Worm (Caenorhabditis elegans) whole organism, L1 larva: Measurements from ENCODE around the gene F17C8.7.

ENCODE experiments used
- C04F5.9 ChIP-seq: sonication (generic microtip); optimal IDR thresholded peaks from 2 replicates; lab custom pipeline; 2016; ENCODE audit warnings: missing genetic modification characterization, missing compliant biosample characterization
- C16A3.4 ChIP-seq: fragments of 150-350 bp; optimal IDR thresholded peaks from 2 replicates; lab custom pipeline; 2014; ENCODE audit warnings: missing biosample characterization, missing genetic modification characterization
- aha-1 ChIP-seq: fragments of 150-350 bp; optimal IDR thresholded peaks from 2 replicates; lab custom pipeline; 2014; ENCODE audit warnings: missing biosample characterization, missing genetic modification characterization
- ama-1 ChIP-seq: fragments of 150-350 bp; optimal IDR thresholded peaks from 2 replicates; lab custom pipeline; 2014
- blmp-1 ChIP-seq: fragments of 150-350 bp; optimal IDR thresholded peaks from 2 replicates; lab custom pipeline; 2014; ENCODE audit warnings: missing biosample characterization, missing genetic modification characterization
- ceh-63 ChIP-seq: fragments of 200-800 bp; sonication (Bioruptor generic); optimal IDR thresholded peaks from 2 replicates; lab custom pipeline; 2018; ENCODE audit warnings: mild to moderate bottlenecking, missing genetic modification characterization, missing compliant biosample characterization
- ceh-8 ChIP-seq: fragments of 200-800 bp; sonication (Bioruptor generic); optimal IDR thresholded peaks from 2 replicates; lab custom pipeline; 2018; ENCODE audit warnings: mild to moderate bottlenecking, missing genetic modification characterization, moderate library complexity, missing compliant biosample characterization
- ceh-82 ChIP-seq, 3 experiments: fragments of 150-350 bp in 1 of 3; sonication (generic microtip) in 2 of 3; optimal IDR thresholded peaks; 2 replicates each; lab custom pipeline; 2014 to 2017; ENCODE audit warnings: missing biosample characterization in 3 of 3, missing genetic modification characterization in 3 of 3
- dpl-1 ChIP-seq, 3 experiments: fragments of 150-350 bp in 2 of 3; sonication (generic microtip) in 1 of 3; optimal IDR thresholded peaks; 2 replicates each; lab custom pipeline; 2014 to 2017; ENCODE audit warnings: missing biosample characterization in 3 of 3, missing genetic modification characterization in 3 of 3, missing genetic modification reagents in 3 of 3
- dsc-1 ChIP-seq: sonication (generic microtip); optimal IDR thresholded peaks from 2 replicates; lab custom pipeline; 2016; ENCODE audit warnings: mild to moderate bottlenecking, missing genetic modification characterization, missing compliant biosample characterization
- efl-1 ChIP-seq, 4 experiments: fragments of 150-350 bp; optimal IDR thresholded peaks in 3 of 4; peaks in 1 of 4; 1 replicate in 1 of 4; 2 replicates in 3 of 4; lab custom pipeline; 2014; ENCODE audit warnings: missing biosample characterization in 2 of 4, missing genetic modification characterization in 2 of 4, missing genetic modification reagents in 2 of 4
- egl-13 ChIP-seq: sonication (generic microtip); optimal IDR thresholded peaks from 2 replicates; lab custom pipeline; 2016; ENCODE audit warnings: missing genotype, missing genetic modification reagents, missing genetic modification characterization, missing compliant biosample characterization
- egl-27 ChIP-seq, 2 experiments: fragments of 150-350 bp in 1 of 2; sonication (generic microtip); optimal IDR thresholded peaks; 3 replicates each; lab custom pipeline; 2017 to 2018; ENCODE audit warnings: missing biosample characterization in 2 of 2, missing genetic modification characterization in 2 of 2, missing genetic modification reagents in 2 of 2
- elt-3 ChIP-seq, 6 experiments: fragments of 150-350 bp in 1 of 6; sonication (generic microtip); optimal IDR thresholded peaks; 2 replicates each; lab custom pipeline; 2017 to 2018; ENCODE audit warnings: missing biosample characterization in 6 of 6, missing genetic modification characterization in 6 of 6, inconsistent platforms in 1 of 6
- ets-5 ChIP-seq: fragments of 200-800 bp; sonication (Bioruptor generic); IDR thresholded peaks from 2 replicates; pipeline ENCODE4 v1.3.6; 2022; ENCODE audit warnings: missing genetic modification characterization, missing compliant biosample characterization
- grh-1 ChIP-seq: fragments of 200-800 bp; sonication (Bioruptor generic); IDR thresholded peaks from 2 replicates; pipeline ENCODE4 v1.3.6; 2022; ENCODE audit warnings: missing genetic modification reagents, missing genetic modification characterization, missing compliant biosample characterization
- hlh-17 ChIP-seq: fragments of 200-800 bp; sonication (Bioruptor generic); optimal IDR thresholded peaks from 2 replicates; lab custom pipeline; 2018; ENCODE audit warnings: missing genetic modification characterization, mild to moderate bottlenecking, missing compliant biosample characterization, moderate library complexity, borderline replicate concordance
- hlh-4 ChIP-seq: sonication (generic microtip); optimal IDR thresholded peaks from 2 replicates; lab custom pipeline; 2016; ENCODE audit warnings: mild to moderate bottlenecking, missing genetic modification characterization, missing compliant biosample characterization
- isw-1 ChIP-seq: fragments of 200-800 bp; sonication (Bioruptor generic); IDR thresholded peaks from 2 replicates; pipeline ENCODE4 v1.3.6; 2022; ENCODE audit warnings: missing genetic modification characterization, missing compliant biosample characterization
- jun-1 ChIP-seq: fragments of 150-350 bp; optimal IDR thresholded peaks from 2 replicates; lab custom pipeline; 2014; ENCODE audit warnings: missing biosample characterization, missing genetic modification reagents, missing genetic modification characterization
- lin-13 ChIP-seq: fragments of 150-350 bp; optimal IDR thresholded peaks from 2 replicates; lab custom pipeline; 2014; ENCODE audit warnings: missing biosample characterization, missing genetic modification reagents, missing genetic modification characterization
- lin-15B ChIP-seq: fragments of 150-350 bp; sonication (generic microtip); optimal IDR thresholded peaks from 3 replicates; lab custom pipeline; 2014; ENCODE audit warnings: missing biosample characterization, missing genetic modification characterization
- lin-35 ChIP-seq, 2 experiments: fragments of 150-350 bp; optimal IDR thresholded peaks; 2 replicates each; lab custom pipeline; 2014; ENCODE audit warnings: missing biosample characterization in 2 of 2, missing genetic modification characterization in 2 of 2, missing genetic modification reagents in 2 of 2
- lir-3 ChIP-seq: sonication (generic microtip); optimal IDR thresholded peaks from 2 replicates; lab custom pipeline; 2016; ENCODE audit warnings: mild to moderate bottlenecking, missing genetic modification characterization, moderate library complexity, missing compliant biosample characterization; ENCODE audit not compliant: poor library complexity
- lsy-2 ChIP-seq, 2 experiments: fragments of 150-350 bp; optimal IDR thresholded peaks; 2 replicates each; lab custom pipeline; 2014; ENCODE audit warnings: missing biosample characterization in 2 of 2, missing genetic modification characterization in 2 of 2
- mab-9 ChIP-seq: fragments of 200-800 bp; sonication (Bioruptor generic); IDR thresholded peaks from 2 replicates; pipeline ENCODE4 v1.3.6; 2022; ENCODE audit warnings: missing genetic modification reagents, missing genetic modification characterization, missing compliant biosample characterization
- mdl-1 ChIP-seq, 2 experiments: fragments of 150-350 bp; optimal IDR thresholded peaks; 2 replicates each; lab custom pipeline; 2014 to 2017; ENCODE audit warnings: missing biosample characterization in 2 of 2, missing genetic modification characterization in 2 of 2, inconsistent platforms in 1 of 2
- mef-2 ChIP-seq: fragments of 150-350 bp; optimal IDR thresholded peaks from 2 replicates; lab custom pipeline; 2014; ENCODE audit warnings: missing biosample characterization, missing genetic modification characterization
- nhr-11 ChIP-seq: fragments of 150-350 bp; optimal IDR thresholded peaks from 2 replicates; lab custom pipeline; 2014; ENCODE audit warnings: missing biosample characterization, missing genetic modification characterization
- nhr-12 ChIP-seq: sonication (generic microtip); optimal IDR thresholded peaks from 2 replicates; lab custom pipeline; 2017; ENCODE audit warnings: missing biosample characterization, missing genetic modification characterization
- nhr-19 ChIP-seq: fragments of 200-800 bp; sonication (Bioruptor generic); conservative IDR thresholded peaks from 2 replicates; pipeline ENCODE4 v1.3.6; 2022; ENCODE audit warnings: missing genetic modification characterization, missing compliant biosample characterization
- nhr-237 ChIP-seq: fragments of 150-350 bp; optimal IDR thresholded peaks from 2 replicates; lab custom pipeline; 2014; ENCODE audit warnings: missing biosample characterization, missing genetic modification characterization
- nhr-71 ChIP-seq: sonication (generic microtip); optimal IDR thresholded peaks from 2 replicates; lab custom pipeline; 2016; ENCODE audit warnings: mild to moderate bottlenecking, missing genetic modification characterization, moderate library complexity, missing compliant biosample characterization
- nhr-76 ChIP-seq: sonication (generic microtip); optimal IDR thresholded peaks from 2 replicates; lab custom pipeline; 2017; ENCODE audit warnings: missing biosample characterization, missing genetic modification characterization
- nhr-84 ChIP-seq: sonication (generic microtip); optimal IDR thresholded peaks from 2 replicates; lab custom pipeline; 2017; ENCODE audit warnings: missing biosample characterization, missing genetic modification characterization
- pax-3 ChIP-seq: fragments of 200-800 bp; sonication (Bioruptor generic); optimal IDR thresholded peaks from 2 replicates; lab custom pipeline; 2018; ENCODE audit warnings: mild to moderate bottlenecking, missing genetic modification characterization, moderate library complexity, missing compliant biosample characterization
- skn-1 ChIP-seq: fragments of 150-350 bp; optimal IDR thresholded peaks from 2 replicates; lab custom pipeline; 2014; ENCODE audit warnings: missing biosample characterization, missing genetic modification characterization
- snpc-4 ChIP-seq: fragments of 150-350 bp; optimal IDR thresholded peaks from 2 replicates; lab custom pipeline; 2014; ENCODE audit warnings: missing biosample characterization, missing genetic modification characterization
- snu-23 ChIP-seq: sonication (generic microtip); optimal IDR thresholded peaks from 2 replicates; lab custom pipeline; 2016; ENCODE audit warnings: missing genetic modification characterization, missing compliant biosample characterization
- sox-4 ChIP-seq: sonication (generic microtip); optimal IDR thresholded peaks from 2 replicates; lab custom pipeline; 2016; ENCODE audit warnings: missing genetic modification characterization, missing compliant biosample characterization
- sptf-1 ChIP-seq: fragments of 150-350 bp; optimal IDR thresholded peaks from 2 replicates; lab custom pipeline; 2014; ENCODE audit warnings: missing biosample characterization, missing genetic modification characterization
- swsn-7 ChIP-seq: sonication (generic microtip); optimal IDR thresholded peaks from 2 replicates; lab custom pipeline; 2016; ENCODE audit warnings: missing genetic modification characterization, missing compliant biosample characterization
- tlp-1 ChIP-seq: fragments of 150-350 bp; optimal IDR thresholded peaks from 2 replicates; lab custom pipeline; 2014; ENCODE audit warnings: missing biosample characterization, missing genetic modification characterization
- unc-30 ChIP-seq: sonication (generic microtip); optimal IDR thresholded peaks from 2 replicates; lab custom pipeline; 2017; ENCODE audit warnings: missing biosample characterization, missing genetic modification characterization
- unc-98 ChIP-seq: fragments of 200-800 bp; sonication (Bioruptor generic); IDR thresholded peaks from 2 replicates; pipeline ENCODE4 v1.3.6; 2022; ENCODE audit warnings: missing genetic modification characterization, missing compliant biosample characterization
- vab-15 ChIP-seq: sonication (generic microtip); optimal IDR thresholded peaks from 2 replicates; lab custom pipeline; 2017; ENCODE audit warnings: missing genotype, mild to moderate bottlenecking, missing genetic modification characterization, missing compliant biosample characterization

The F17C8.7 gene

DNA sequence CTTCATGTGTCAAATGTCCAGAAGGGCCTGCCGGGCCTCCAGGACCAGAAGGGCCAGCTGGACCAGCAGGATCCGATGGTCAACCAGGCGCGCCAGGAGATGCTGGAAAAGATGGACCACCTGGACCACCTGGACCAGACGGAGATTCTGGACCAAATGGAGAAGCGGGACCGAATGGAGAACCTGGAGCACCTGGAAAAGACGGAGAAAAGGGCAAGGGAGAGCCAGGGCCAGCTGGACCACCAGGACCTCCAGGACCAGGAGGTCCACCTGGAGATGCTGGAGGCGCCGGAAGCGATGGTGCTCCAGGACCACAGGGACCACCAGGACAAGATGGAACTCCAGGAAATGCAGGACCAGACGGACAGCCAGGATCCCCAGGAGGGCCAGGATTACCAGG, 13.1 kb downstream of the F17C8.7 start:
- TF ChIP-seq vab-15 (no peak), efl-1 (optimal IDR thresholded peaks at IDR 0.05; lab: Kevin White, UChicago) (no peak), efl-1 (GFP tag; optimal IDR thresholded peaks at IDR 0.05 in 1 of 2; lab: Kevin White, UChicago) (peak in 1 of 2 experiments; percentile 10), nhr-76 (tag; lab: Kevin White, UChicago) (no peak), aha-1 (no peak)

DNA sequence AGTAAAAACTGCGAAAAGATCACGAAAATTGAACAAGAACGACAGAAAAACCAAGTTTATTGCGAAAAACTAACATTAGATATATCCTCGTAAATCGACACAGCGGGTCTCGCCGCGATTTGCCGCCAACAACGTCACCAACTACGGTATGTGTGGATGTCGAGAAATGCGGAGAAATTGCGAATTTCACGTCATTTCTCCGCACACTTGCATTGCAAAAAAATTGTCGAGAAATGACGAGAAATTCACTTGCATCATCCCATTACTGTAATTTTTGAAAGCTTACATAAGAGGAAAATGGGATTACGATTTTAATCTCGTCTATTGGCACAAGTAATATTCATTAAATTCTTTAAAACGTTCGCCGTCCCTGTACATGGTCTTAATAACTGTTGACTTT, 17.0 kb downstream of the F17C8.7 start:
- TF ChIP-seq nhr-19 (GFP tag; lab: Robert Waterston, UW), result peak; percentile 64
- TF ChIP-seq mab-9, result 0 out of 2 replicates have a peak, but pooled peaks have one; percentile 34
- peak; percentile 59 for TF ChIP-seq isw-1
- TF ChIP-seq C04F5.9 (tag; lab: Kevin White, UChicago), result peak; percentile 95
- 0 out of 2 replicates have a peak, but pooled peaks have one; percentile 29 for TF ChIP-seq grh-1 (GFP tag; lab: Robert Waterston, UW)
- peak in 1 of 2 experiments; percentile 23 for TF ChIP-seq lsy-2 (tag; optimal IDR thresholded peaks at IDR 0.05; lab: Kevin White, UChicago)
- TF ChIP-seq, all 84 proteins: peak for 6; not testable (repeated sequence) for 78

DNA sequence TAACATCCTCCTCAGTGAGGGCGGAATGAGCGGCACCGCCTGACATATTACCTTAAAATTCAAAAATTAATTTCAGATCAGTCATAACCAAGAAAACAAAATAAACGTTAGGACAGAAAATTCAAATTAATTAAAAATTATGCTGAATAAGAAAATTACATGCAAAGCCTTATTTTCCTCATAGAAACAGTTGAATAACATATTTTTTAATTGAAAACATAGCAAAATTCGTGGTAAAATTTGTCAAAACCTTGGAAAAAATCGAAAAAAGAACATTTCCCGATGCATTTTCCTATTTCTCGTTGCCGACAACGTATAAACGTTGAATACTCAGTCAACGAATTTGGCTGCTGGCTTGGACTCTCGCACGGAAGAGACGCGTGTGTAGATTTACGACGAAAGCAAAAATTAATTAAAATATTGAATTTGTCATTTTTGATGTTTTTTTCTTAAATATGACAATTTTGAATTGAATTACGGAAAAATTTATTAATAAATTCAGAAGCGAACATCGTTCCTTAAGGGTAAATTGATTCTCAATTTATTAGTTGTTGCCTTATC, 18.5 kb downstream of the F17C8.7 start, which contains the start of the genes rps-0 and rbg-3:
Gene rps-0 (minus strand): TSS at position 51 of the 561 bp plus-strand sequence.
Gene rbg-3 (plus strand): TSS at position 424 of the 561 bp plus-strand sequence.
- TF ChIP-seq lir-3 (peak; percentile 75), mdl-1 (tag; optimal IDR thresholded peaks at IDR 0.05; lab: Kevin White, UChicago) (peak in 1 of 2 experiments; percentile 84), ama-1 (no peak), jun-1 (tag; lab: Kevin White, UChicago) (peak; percentile 90), dpl-1 (GFP tag; optimal IDR thresholded peaks at IDR 0.05; lab: Kevin White, UChicago) (peak; percentile 88 to 93 (median 93)), ceh-8 (GFP tag; lab: Kevin White, UChicago) (peak; percentile 90), nhr-12 (no peak), snu-23 (GFP tag; lab: Kevin White, UChicago) (peak; percentile 96), lin-15B (tag; lab: Kevin White, UChicago) (peak; percentile 92), nhr-76 (tag; lab: Kevin White, UChicago) (no peak), nhr-11 (tag; lab: Kevin White, UChicago) (peak; percentile 74), aha-1 (peak; percentile 2), ceh-63 (GFP tag; lab: Kevin White, UChicago) (no peak), vab-15 (peak; percentile 77), nhr-19 (GFP tag; lab: Robert Waterston, UW) (peak; percentile 93), sptf-1 (tag; lab: Kevin White, UChicago) (no peak), nhr-71 (peak; percentile 97), lin-35 (GFP tag; optimal IDR thresholded peaks at IDR 0.05; lab: Kevin White, UChicago) (peak; percentile 92 to 95), sox-4 (tag; lab: Kevin White, UChicago) (peak; percentile 64), hlh-17 (GFP tag; lab: Kevin White, UChicago) (no peak), snpc-4 (tag; lab: Kevin White, UChicago) (peak; percentile 47), efl-1 (optimal IDR thresholded peaks at IDR 0.05; lab: Kevin White, UChicago) (peak; percentile 94 to 95), efl-1 (GFP tag; optimal IDR thresholded peaks at IDR 0.05 in 1 of 2; lab: Kevin White, UChicago) (peak; percentile 88 to 99), ets-5 (GFP tag; lab: Robert Waterston, UW) (no peak), unc-30 (tag; lab: Kevin White, UChicago) (no peak), mab-9 (peak; percentile 72), grh-1 (GFP tag; lab: Robert Waterston, UW) (peak; percentile 79), egl-27 (tag; optimal IDR thresholded peaks at IDR 0.05; lab: Kevin White, UChicago) (no peak), swsn-7 (tag; lab: Kevin White, UChicago) (peak; percentile 92), blmp-1 (tag; lab: Kevin White, UChicago) (peak; percentile 89), tlp-1 (tag; lab: Kevin White, UChicago) (no peak), nhr-84 (tag; lab: Kevin White, UChicago) (no peak), skn-1 (peak; percentile 76), dsc-1 (tag; lab: Kevin White, UChicago) (peak; percentile 92), C16A3.4 (tag; lab: Kevin White, UChicago) (peak; percentile 97), pax-3 (peak; percentile 75), hlh-4 (tag; lab: Kevin White, UChicago) (no peak), elt-3 (tag; optimal IDR thresholded peaks at IDR 0.05; lab: Kevin White, UChicago) (peak in 5 of 6 experiments; percentile 13 to 90 (median 75)), nhr-237 (tag; lab: Kevin White, UChicago) (peak; percentile 49), egl-13 (peak; percentile 82), unc-98 (no peak; the same call in 1 of the 2 replicates), ceh-82 (tag; optimal IDR thresholded peaks at IDR 0.05; lab: Kevin White, UChicago) (peak; percentile 93 to 94 (median 93)), mef-2 (peak; percentile 57), lin-13 (GFP tag; lab: Kevin White, UChicago) (peak; percentile 90)
